Worm (Caenorhabditis elegans): ENCODE data around the gene F25B5.3.

F25B5.3 gene

ce11 chrIII:5949817-5950216 is 1.1 kb downstream of the F25B5.3 start:
- TF ChIP-seq sdz-12 (GFP tag; optimal IDR thresholded peaks at IDR 0.05) (no peak), ztf-11 (tag; optimal IDR thresholded peaks at IDR 0.05) (no peak), nhr-11 (tag; optimal IDR thresholded peaks at IDR 0.05) (peak; percentile 4), T20F7.1 (GFP tag; optimal IDR thresholded peaks at IDR 0.05) (no peak), ces-1 (GFP tag; optimal IDR thresholded peaks at IDR 0.05) (no peak), dve-1 (tag; optimal IDR thresholded peaks at IDR 0.05; ENCODE audit: insufficient read depth) (no peak), pqm-1 (tag; optimal IDR thresholded peaks at IDR 0.05) (no peak), mxl-2 (GFP tag; conservative IDR thresholded peaks at IDR 0.05) (no peak), gei-8 (GFP tag; optimal IDR thresholded peaks at IDR 0.05) (no peak), lin-29 (GFP tag; IDR thresholded peaks at IDR 0.05) (no peak), nhr-76 (tag; optimal IDR thresholded peaks at IDR 0.05) (no peak), lsy-2 (tag; optimal IDR thresholded peaks at IDR 0.05) (peak in 1 of 2 experiments; percentile 44), nhr-77 (tag; optimal IDR thresholded peaks at IDR 0.05) (no peak), zfp-2 (tag; optimal IDR thresholded peaks at IDR 0.05) (no peak), daf-16 (GFP tag; optimal IDR thresholded peaks at IDR 0.05) (peak in 1 of 2 experiments; percentile 56), daf-16 (tag; optimal IDR thresholded peaks at IDR 0.05) (no peak), arid-1 (GFP tag; conservative IDR thresholded peaks at IDR 0.05) (no peak), hlh-11 (tag; optimal IDR thresholded peaks at IDR 0.05) (peak; percentile 57), ceh-44 (GFP tag; IDR thresholded peaks at IDR 0.05) (no peak), R02D3.7 (tag; optimal IDR thresholded peaks at IDR 0.05) (no peak), hmg-1.1 (GFP tag; IDR thresholded peaks at IDR 0.05) (peak; percentile 59), zip-2 (tag; optimal IDR thresholded peaks at IDR 0.05) (no peak), lin-15B (tag; optimal IDR thresholded peaks at IDR 0.05) (no peak), ceh-82 (tag; optimal IDR thresholded peaks at IDR 0.05) (no peak), egl-27 (tag; optimal IDR thresholded peaks at IDR 0.05) (no peak), mdl-1 (tag; optimal IDR thresholded peaks at IDR 0.05) (no peak), nhr-41 (GFP tag; IDR thresholded peaks at IDR 0.05) (no peak), set-16 (GFP tag; IDR thresholded peaks at IDR 0.05) (peak; percentile 48; the same call in 1 of the 2 replicates), dmd-6 (GFP tag; IDR thresholded peaks at IDR 0.05) (peak; percentile 10; the same call in 1 of the 2 replicates), nhr-42 (GFP tag; IDR thresholded peaks at IDR 0.05) (no peak), dpl-1 (GFP tag; optimal IDR thresholded peaks at IDR 0.05) (no peak), mep-1 (tag; optimal IDR thresholded peaks at IDR 0.05) (peak; percentile 54), dmd-9 (GFP tag; IDR thresholded peaks at IDR 0.05) (no peak), D1046.2 (GFP tag; IDR thresholded peaks at IDR 0.05) (no peak), ceh-20 (GFP tag; IDR thresholded peaks at IDR 0.05) (peak; percentile 56), rbr-2 (tag; optimal IDR thresholded peaks at IDR 0.05) (peak; percentile 36), egl-43 (GFP tag; IDR thresholded peaks at IDR 0.05) (0 out of 2 replicates have a peak, but pooled peaks have one; percentile 5), snpc-4 (tag; optimal IDR thresholded peaks at IDR 0.05) (no peak), lin-13 (GFP tag; optimal IDR thresholded peaks at IDR 0.05) (no peak), aly-2 (tag; optimal IDR thresholded peaks at IDR 0.05) (no peak), ctbp-1 (GFP tag; IDR thresholded peaks at IDR 0.05) (peak; percentile 50; the same call in 1 of the 2 replicates), tra-1 (GFP tag; IDR thresholded peaks at IDR 0.05) (no peak), mes-2 (tag; optimal IDR thresholded peaks at IDR 0.05; ENCODE audit: poor library complexity, severe bottlenecking) (peak; percentile 20), F10B5.3 (tag; optimal IDR thresholded peaks at IDR 0.05) (no peak), madf-5 (GFP tag; IDR thresholded peaks at IDR 0.05) (no peak), spr-1 (tag; optimal IDR thresholded peaks at IDR 0.05) (no peak), hlh-30 (tag; optimal IDR thresholded peaks at IDR 0.05; ENCODE audit: insufficient read depth) (peak; percentile 2), fkh-10 (GFP tag; optimal IDR thresholded peaks at IDR 0.05) (peak; percentile 76), skn-1 (tag; optimal IDR thresholded peaks at IDR 0.05) (no peak), attf-4 (tag; optimal IDR thresholded peaks at IDR 0.05) (no peak), pha-4 (GFP tag; IDR thresholded peaks at IDR 0.05) (peak; percentile 42; the same call in 1 of the 2 replicates), pha-4 (tag; optimal IDR thresholded peaks at IDR 0.05) (no peak), nhr-102 (tag; optimal IDR thresholded peaks at IDR 0.05) (no peak)

Data from whole organism, L4 larva.